Worm (Caenorhabditis elegans) whole organism, late embryonic: ENCODE results near the gene vrp-1.

ENCODE experiments used
- T23F11.4 ChIP-seq: fragments of 200-800 bp; sonication (Bioruptor generic); optimal IDR thresholded peaks from 2 replicates; lab custom pipeline; 2018; ENCODE audit warnings: mild to moderate bottlenecking, missing genetic modification characterization, missing compliant biosample characterization
- Y22D7AL.16 ChIP-seq: sonication (generic microtip); optimal IDR thresholded peaks from 2 replicates; lab custom pipeline; 2016; ENCODE audit warnings: missing genetic modification characterization, missing compliant biosample characterization
- ama-1 ChIP-seq: fragments of 150-350 bp; optimal IDR thresholded peaks from 2 replicates; lab custom pipeline; 2014
- ceh-31 ChIP-seq: sonication (generic microtip); optimal IDR thresholded peaks from 2 replicates; lab custom pipeline; 2016; ENCODE audit warnings: missing genetic modification characterization, missing compliant biosample characterization
- ceh-9 ChIP-seq: sonication (generic microtip); optimal IDR thresholded peaks from 2 replicates; lab custom pipeline; 2016; ENCODE audit warnings: mild to moderate bottlenecking, missing genetic modification characterization, inconsistent platforms, missing compliant biosample characterization
- che-1 ChIP-seq: sonication (generic microtip); optimal IDR thresholded peaks from 2 replicates; lab custom pipeline; 2016; ENCODE audit warnings: mild to moderate bottlenecking, missing genetic modification characterization, missing compliant biosample characterization
- elt-4 ChIP-seq: sonication (generic microtip); optimal IDR thresholded peaks from 2 replicates; lab custom pipeline; 2016; ENCODE audit warnings: missing genetic modification characterization, missing compliant biosample characterization
- eyg-1 ChIP-seq: sonication (generic microtip); optimal IDR thresholded peaks from 2 replicates; lab custom pipeline; 2016; ENCODE audit warnings: missing genotype, missing genetic modification characterization, missing compliant biosample characterization
- fkh-10 ChIP-seq: fragments of 150-350 bp; optimal IDR thresholded peaks from 2 replicates; lab custom pipeline; 2014; ENCODE audit warnings: missing biosample characterization, missing genetic modification reagents, missing genetic modification characterization
- madf-2 ChIP-seq: sonication (generic microtip); optimal IDR thresholded peaks from 2 replicates; lab custom pipeline; 2017; ENCODE audit warnings: missing genetic modification characterization, missing compliant biosample characterization
- pros-1 ChIP-seq: fragments of 150-350 bp; optimal IDR thresholded peaks from 2 replicates; lab custom pipeline; 2014; ENCODE audit warnings: missing biosample characterization, missing genetic modification reagents, missing genetic modification characterization
- syd-9 ChIP-seq: sonication (generic microtip); optimal IDR thresholded peaks from 2 replicates; lab custom pipeline; 2016; ENCODE audit warnings: mild to moderate bottlenecking, missing genetic modification characterization, moderate library complexity, missing compliant biosample characterization
- tbx-7 ChIP-seq: sonication (generic microtip); optimal IDR thresholded peaks from 2 replicates; lab custom pipeline; 2016; ENCODE audit warnings: missing genotype, missing genetic modification characterization, missing compliant biosample characterization
- zip-5 ChIP-seq: sonication (generic microtip); optimal IDR thresholded peaks from 2 replicates; lab custom pipeline; 2016; ENCODE audit warnings: missing genetic modification characterization, missing compliant biosample characterization

DNA sequence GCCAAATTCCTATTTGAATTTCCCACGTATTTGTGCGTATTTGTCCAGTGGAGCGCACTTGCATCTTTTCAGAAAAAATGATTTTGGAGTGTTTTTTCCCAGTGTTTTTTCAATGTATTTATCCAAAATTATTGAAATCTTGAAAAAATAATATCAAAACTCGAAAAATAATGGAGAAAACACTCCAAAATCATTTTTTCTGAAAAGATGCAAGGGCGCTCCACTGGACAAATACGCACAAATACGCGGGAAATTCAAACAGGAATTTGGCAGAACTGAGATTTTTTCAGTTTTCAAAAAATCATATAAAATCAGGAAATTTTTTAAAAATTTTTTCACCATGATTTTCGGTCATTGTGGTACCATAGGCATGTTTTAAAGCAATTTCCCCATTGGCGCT lies 740 bp upstream of the vrp-1 start:
- TF ChIP-seq eyg-1 (no peak), ceh-9 (tag; lab: Kevin White, UChicago) (no peak), tbx-7 (no peak), ceh-31 (tag; lab: Kevin White, UChicago) (no peak), che-1 (tag; lab: Kevin White, UChicago) (no peak), elt-4 (no peak), syd-9 (tag; lab: Kevin White, UChicago) (no peak), fkh-10 (GFP tag; lab: Kevin White, UChicago) (no peak), pros-1 (no peak), madf-2 (tag; lab: Kevin White, UChicago) (no peak), ama-1 (lab: Kevin White, UChicago) (no peak), T23F11.4 (no peak), zip-5 (tag; lab: Kevin White, UChicago) (no peak), Y22D7AL.16 (no peak)
